Worm (Caenorhabditis elegans) whole organism, L2 larva: ENCODE data around the gene rnf-113.

Experiments
- Y55F3AM.14 ChIP-seq: fragments of 200-800 bp; sonication (Bioruptor generic); optimal IDR thresholded peaks from 2 replicates; lab custom pipeline; 2018; ENCODE audit warnings: mild to moderate bottlenecking, missing genetic modification characterization, missing compliant biosample characterization
- ZK546.5 ChIP-seq: sonication (generic microtip); optimal IDR thresholded peaks from 2 replicates; lab custom pipeline; 2017; ENCODE audit warnings: missing biosample characterization, missing genetic modification characterization
- aly-2 ChIP-seq: fragments of 150-350 bp; optimal IDR thresholded peaks from 2 replicates; lab custom pipeline; 2014; ENCODE audit warnings: missing biosample characterization, missing genetic modification characterization
- ama-1 ChIP-seq: fragments of 150-350 bp; optimal IDR thresholded peaks from 2 replicates; lab custom pipeline; 2018; ENCODE audit warnings: inconsistent platforms
- lsy-2 ChIP-seq, 2 experiments: fragments of 150-350 bp in 1 of 2; sonication (generic microtip) in 1 of 2; optimal IDR thresholded peaks; 2 replicates each; lab custom pipeline; 2014 to 2017; ENCODE audit warnings: missing biosample characterization in 2 of 2, missing genetic modification characterization in 2 of 2
- nhr-10 ChIP-seq: sonication (generic microtip); optimal IDR thresholded peaks from 2 replicates; lab custom pipeline; 2017; ENCODE audit warnings: missing biosample characterization, missing genetic modification characterization
- ztf-11 ChIP-seq: sonication (generic microtip); optimal IDR thresholded peaks from 2 replicates; lab custom pipeline; 2017; ENCODE audit warnings: missing biosample characterization, missing genetic modification characterization

ce11 chrIII:10791233-10791632, 33.8 kb upstream of the rnf-113 start:
- TF ChIP-seq nhr-10 (tag; lab: Kevin White, UChicago) (no peak), ztf-11 (tag; lab: Kevin White, UChicago) (no peak), Y55F3AM.14 (GFP tag; lab: Kevin White, UChicago) (no peak), ama-1 (lab: Kevin White, UChicago) (no peak), aly-2 (no peak), lsy-2 (tag; optimal IDR thresholded peaks at IDR 0.05; lab: Kevin White, UChicago) (no peak), ZK546.5 (tag; lab: Kevin White, UChicago) (no peak)
